Worm (Caenorhabditis elegans) whole organism, early embryonic: ENCODE results near the gene C16C8.18.
A peak's percentile ranks its signal among the peaks of the same experiment; 100 is the strongest.

Experiments used
- B0310.2 ChIP-seq: sonication (generic microtip); optimal IDR thresholded peaks from 2 replicates; lab custom pipeline; 2016; ENCODE audit warnings: mild to moderate bottlenecking, missing genetic modification characterization, missing compliant biosample characterization
- F13C5.2 ChIP-seq: sonication (generic microtip); optimal IDR thresholded peaks from 2 replicates; lab custom pipeline; 2017; ENCODE audit warnings: mild to moderate bottlenecking, missing genetic modification characterization, inconsistent platforms, missing compliant biosample characterization
- aly-1 ChIP-seq: sonication (generic microtip); optimal IDR thresholded peaks from 2 replicates; lab custom pipeline; 2016; ENCODE audit warnings: missing genetic modification characterization, missing compliant biosample characterization
- ceh-36 ChIP-seq: sonication (generic microtip); optimal IDR thresholded peaks from 2 replicates; lab custom pipeline; 2016; ENCODE audit warnings: missing genetic modification characterization, inconsistent platforms, missing compliant biosample characterization
- ets-7 ChIP-seq: sonication (generic microtip); optimal IDR thresholded peaks from 2 replicates; lab custom pipeline; 2016; ENCODE audit warnings: missing genotype, missing genetic modification characterization, missing compliant biosample characterization
- hmbx-1 ChIP-seq: sonication (generic microtip); optimal IDR thresholded peaks from 2 replicates; lab custom pipeline; 2016; ENCODE audit warnings: mild to moderate bottlenecking, missing genetic modification characterization, missing compliant biosample characterization
- hmg-4 ChIP-seq: fragments of 200-800 bp; sonication (Bioruptor generic); optimal IDR thresholded peaks from 2 replicates; lab custom pipeline; 2018; ENCODE audit warnings: mild to moderate bottlenecking, missing genetic modification characterization, missing compliant biosample characterization
- pes-1 ChIP-seq: fragments of 200-800 bp; sonication (Bioruptor generic); IDR thresholded peaks from 2 replicates; pipeline ENCODE4 v1.3.6; 2022; ENCODE audit warnings: missing genetic modification reagents, missing genetic modification characterization, missing compliant biosample characterization
- sea-1 ChIP-seq: fragments of 200-800 bp; sonication (Bioruptor generic); conservative IDR thresholded peaks from 2 replicates; pipeline ENCODE4 v1.3.6; 2022; ENCODE audit warnings: missing genetic modification characterization, missing compliant biosample characterization
- tbx-11 ChIP-seq: fragments of 200-800 bp; sonication (Bioruptor generic); IDR thresholded peaks from 2 replicates; pipeline ENCODE4 v1.3.6; 2022; ENCODE audit warnings: missing genetic modification characterization, missing compliant biosample characterization

The C16C8.18 gene

DNA sequence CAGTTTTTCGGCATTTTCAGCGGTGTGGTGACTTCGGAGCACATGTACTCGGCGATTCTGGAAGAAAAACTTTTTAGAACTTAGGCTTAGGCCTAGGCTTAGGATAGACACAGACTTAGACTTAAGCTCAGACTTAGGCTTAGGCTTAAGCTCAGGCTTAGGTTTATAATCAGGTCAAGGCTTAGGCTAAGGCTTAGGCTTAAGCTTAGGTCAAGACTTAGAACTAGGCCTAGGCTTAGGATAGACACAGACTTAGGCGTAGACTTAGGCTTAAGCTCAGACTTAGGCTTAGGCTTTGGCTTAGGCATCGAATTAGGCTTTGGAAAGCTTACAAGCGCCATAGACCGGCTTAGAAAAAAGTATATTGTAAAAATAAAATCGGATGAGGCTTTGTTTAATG lies 47.0 kb downstream of the C16C8.18 start:
- TF ChIP-seq aly-1 (tag; lab: Kevin White, UChicago), result no peak
- peak; percentile 71 for TF ChIP-seq ceh-36 (tag; lab: Kevin White, UChicago)

DNA sequence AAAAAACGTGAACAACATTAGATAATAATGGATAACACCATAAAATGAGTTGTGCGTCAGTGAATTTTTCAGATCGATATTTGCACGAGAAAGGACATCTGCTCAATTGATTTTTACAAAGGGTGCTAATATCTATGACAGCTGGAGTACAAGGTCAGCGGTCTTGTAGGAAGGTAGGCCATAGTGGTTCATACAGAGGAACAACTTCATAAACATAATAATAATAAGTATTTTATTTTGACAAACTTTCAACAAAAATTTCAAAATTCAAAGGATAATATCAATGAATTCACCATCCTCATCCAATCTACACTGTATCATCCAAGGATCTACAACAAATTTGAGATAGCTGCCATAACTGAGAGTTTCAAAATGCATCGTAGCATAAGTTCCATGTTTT lies 47.7 kb downstream of the C16C8.18 start, which contains the start of gene fbxb-104:
Gene fbxb-104, minus strand, starts transcription at position 101 of the 400 bp plus-strand sequence.
- no peak for TF ChIP-seq hmbx-1
- TF ChIP-seq hmg-4 (GFP tag; lab: Kevin White, UChicago), result no peak
- TF ChIP-seq tbx-11 (GFP tag; lab: Robert Waterston, UW), result no peak
- TF ChIP-seq pes-1 (GFP tag; lab: Robert Waterston, UW), result no peak
- no peak for TF ChIP-seq ets-7 (tag; lab: Kevin White, UChicago)
- TF ChIP-seq sea-1, result no peak
- no peak for TF ChIP-seq B0310.2 (tag; lab: Kevin White, UChicago)
- no peak for TF ChIP-seq F13C5.2
